Worm (Caenorhabditis elegans) whole organism, late embryonic: ENCODE results near the gene T10B10.9.

ENCODE experiments used
- T23F11.4 ChIP-seq: fragments of 200-800 bp; sonication (Bioruptor generic); optimal IDR thresholded peaks from 2 replicates; lab custom pipeline; 2018; ENCODE audit warnings: mild to moderate bottlenecking, missing genetic modification characterization, missing compliant biosample characterization
- ceh-30 ChIP-seq: fragments of 150-350 bp; optimal IDR thresholded peaks from 2 replicates; lab custom pipeline; 2014; ENCODE audit warnings: missing biosample characterization, missing genetic modification characterization
- hlh-15 ChIP-seq: sonication (generic microtip); optimal IDR thresholded peaks from 2 replicates; lab custom pipeline; 2016; ENCODE audit warnings: missing genetic modification characterization, missing compliant biosample characterization
- hlh-6 ChIP-seq: sonication (generic microtip); optimal IDR thresholded peaks from 2 replicates; lab custom pipeline; 2016; ENCODE audit warnings: missing genotype, missing genetic modification characterization, missing compliant biosample characterization
- pros-1 ChIP-seq: fragments of 150-350 bp; optimal IDR thresholded peaks from 2 replicates; lab custom pipeline; 2014; ENCODE audit warnings: missing biosample characterization, missing genetic modification reagents, missing genetic modification characterization
- sox-4 ChIP-seq: sonication (generic microtip); optimal IDR thresholded peaks from 2 replicates; lab custom pipeline; 2017; ENCODE audit warnings: mild to moderate bottlenecking, missing genetic modification characterization, inconsistent platforms, missing compliant biosample characterization
- unc-42 ChIP-seq: sonication (generic microtip); optimal IDR thresholded peaks from 2 replicates; lab custom pipeline; 2016; ENCODE audit warnings: missing genotype, missing genetic modification characterization, missing compliant biosample characterization
- ztf-16 ChIP-seq: sonication (generic microtip); optimal IDR thresholded peaks from 2 replicates; lab custom pipeline; 2017; ENCODE audit warnings: missing genetic modification characterization, missing compliant biosample characterization

DNA sequence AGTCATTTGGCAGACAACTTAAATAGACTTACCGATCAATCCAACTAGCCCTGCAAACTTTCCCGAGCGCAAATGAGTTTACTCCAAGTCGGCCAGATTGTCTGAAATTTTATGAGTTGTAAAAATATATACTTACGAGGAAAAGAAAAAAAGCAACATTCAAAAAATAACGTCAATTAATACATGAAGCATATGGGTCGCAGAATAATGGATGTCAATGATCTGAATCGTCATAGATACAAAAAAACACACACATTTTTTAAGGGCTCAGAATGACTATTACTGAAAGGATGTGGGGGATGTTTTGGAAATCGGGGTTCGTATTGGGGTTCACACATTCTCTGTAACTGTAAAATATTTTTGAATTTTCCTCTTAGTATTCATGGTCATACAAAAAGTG is 16.6 kb upstream of the T10B10.9 start, which contains the start of gene unc-7:
- TF ChIP-seq hlh-6 (tag; lab: Kevin White, UChicago) (no peak), unc-42 (tag; lab: Kevin White, UChicago) (no peak), hlh-15 (no peak), ceh-30 (tag; lab: Kevin White, UChicago) (no peak), ztf-16 (no peak), T23F11.4 (GFP tag; lab: Kevin White, UChicago) (no peak), pros-1 (tag; lab: Kevin White, UChicago) (no peak), sox-4 (tag; lab: Kevin White, UChicago) (no peak)
